Fruit fly (Drosophila melanogaster) Kc167 (cell line): ENCODE data around the gene Edc3.

Experiments
- Myc ChIP-seq: fragments of >200 bp; optimal IDR thresholded peaks from 2 replicates; lab custom pipeline; 2017; ENCODE audit warnings: missing external identifiers
- Sin3A ChIP-seq: fragments of >200 bp; optimal IDR thresholded peaks from 2 replicates; lab custom pipeline; 2018; ENCODE audit warnings: missing external identifiers
- h ChIP-seq: fragments of >200 bp; optimal IDR thresholded peaks from 3 replicates; lab custom pipeline; 2018; ENCODE audit warnings: missing external identifiers
- insv ChIP-seq: fragments of >200 bp; optimal IDR thresholded peaks from 3 replicates; lab custom pipeline; 2018; ENCODE audit warnings: missing external identifiers
- psq ChIP-seq: fragments of >200 bp; optimal IDR thresholded peaks from 2 replicates; lab custom pipeline; 2017; ENCODE audit warnings: missing external identifiers
- ttk ChIP-seq: sonication (Bioruptor generic); optimal IDR thresholded peaks from 2 replicates; lab custom pipeline; 2017; ENCODE audit warnings: missing external identifiers

Edc3 gene

DNA sequence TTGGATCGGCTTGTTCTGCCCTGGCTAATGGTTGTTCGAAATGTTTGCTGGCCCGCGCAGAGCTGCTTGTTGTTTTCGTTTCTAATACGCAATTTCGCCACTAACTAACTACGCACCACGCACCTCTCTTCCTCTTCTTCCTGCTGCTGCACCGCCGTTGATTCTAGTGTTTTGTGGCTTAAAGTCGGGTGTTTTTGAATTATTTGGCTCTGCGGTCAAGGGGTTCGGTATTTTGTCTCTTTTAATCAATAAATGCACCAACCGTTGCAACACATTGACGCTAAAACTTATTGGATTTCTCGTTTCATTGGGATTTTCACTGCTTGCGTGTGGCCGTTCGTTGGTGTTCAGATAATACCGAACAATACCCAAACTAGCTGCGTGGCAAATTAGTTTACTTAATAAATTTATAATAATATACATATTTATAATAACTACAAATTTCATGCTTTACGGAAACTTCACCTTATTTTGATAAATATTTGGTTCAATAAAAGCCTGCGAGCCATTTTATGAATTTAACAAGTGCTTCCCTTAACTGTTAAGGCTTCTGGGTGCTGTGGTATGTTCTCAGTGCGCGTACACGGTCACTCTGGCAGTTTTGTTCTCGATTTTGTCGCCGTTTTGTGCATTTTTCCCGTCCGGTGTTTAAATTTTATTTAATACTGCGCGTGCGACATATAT lies at the start of gene Edc3, which contains the start of gene Nedd4:
Gene Edc3 (minus strand): TSS at position 351 of the 684 bp plus-strand sequence.
Gene Nedd4 (plus strand): TSS at position 571 of the 684 bp plus-strand sequence.
- TF ChIP-seq ttk (lab: Kevin White, UChicago) (no peak), Sin3A (lab: Kevin White, UChicago) (no peak), insv (no peak), h (no peak), Myc (lab: Kevin White, UChicago) (no peak), psq (lab: Kevin White, UChicago) (no peak)

- TF ChIP-seq Sin3A (lab: Kevin White, UChicago) (no peak), psq (lab: Kevin White, UChicago) (no peak), h (no peak)
Observed at dm6 chr3L:17579121-17579520, 49.5 kb upstream of the Edc3 start.

- TF ChIP-seq Sin3A (lab: Kevin White, UChicago) (no peak), Myc (lab: Kevin White, UChicago) (no peak), insv (no peak), ttk (lab: Kevin White, UChicago) (no peak), psq (lab: Kevin White, UChicago) (no peak), h (no peak)
Observed at dm6 chr3L:17578413-17578812, 48.8 kb upstream of the Edc3 start.

DNA sequence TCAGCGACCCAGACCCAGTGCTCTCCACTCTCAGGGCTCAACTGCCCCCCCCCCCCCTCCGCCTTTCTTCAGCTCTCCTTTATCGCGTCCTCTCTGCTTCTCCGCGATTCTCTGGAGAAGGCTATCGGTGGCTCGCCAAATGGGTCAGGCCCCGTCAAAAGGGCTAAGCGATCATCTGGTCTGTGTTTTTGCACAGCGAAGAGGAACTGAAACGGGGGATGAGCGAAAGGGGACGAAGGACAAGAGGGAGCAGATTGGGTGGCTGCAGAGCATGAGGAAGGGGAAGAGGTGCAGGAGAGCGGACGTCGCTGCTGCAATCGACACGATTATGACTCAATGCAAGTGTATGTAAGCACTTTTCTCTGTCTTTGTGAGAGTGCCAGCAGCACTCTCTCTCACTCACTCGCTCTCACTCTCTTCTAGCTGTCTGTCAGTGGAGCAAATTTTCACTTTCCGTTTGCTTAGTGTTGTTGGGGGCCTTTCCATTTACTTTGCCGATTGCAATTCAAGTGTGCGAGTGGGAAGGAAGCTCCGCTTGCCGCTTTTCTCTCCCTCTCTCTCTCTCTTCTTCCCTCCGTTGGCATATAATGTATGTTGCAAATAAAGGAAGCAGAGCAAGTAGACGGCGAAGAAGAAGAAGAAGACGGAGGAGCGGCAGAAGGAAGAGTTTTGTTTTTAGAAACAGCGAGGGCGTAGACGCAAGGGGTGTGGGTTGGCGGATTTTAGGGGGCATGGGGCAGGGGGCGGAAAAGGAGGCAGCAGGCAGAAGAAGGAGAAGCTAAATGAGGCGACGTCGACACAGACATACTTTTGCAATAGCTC lies 48.1 kb upstream of the Edc3 start:
- TF ChIP-seq Sin3A (lab: Kevin White, UChicago), result no peak
- TF ChIP-seq insv, result no peak
- no peak for TF ChIP-seq Myc (lab: Kevin White, UChicago)
- no peak for TF ChIP-seq psq (lab: Kevin White, UChicago)
- TF ChIP-seq h, result no peak
- TF ChIP-seq ttk (lab: Kevin White, UChicago), result no peak

dm6 chr3L:17576886-17577271 lies 47.2 kb upstream of the Edc3 start:
- no peak for TF ChIP-seq h
- TF ChIP-seq Myc (lab: Kevin White, UChicago), result no peak
- TF ChIP-seq psq (lab: Kevin White, UChicago), result no peak
- TF ChIP-seq insv, result no peak

DNA sequence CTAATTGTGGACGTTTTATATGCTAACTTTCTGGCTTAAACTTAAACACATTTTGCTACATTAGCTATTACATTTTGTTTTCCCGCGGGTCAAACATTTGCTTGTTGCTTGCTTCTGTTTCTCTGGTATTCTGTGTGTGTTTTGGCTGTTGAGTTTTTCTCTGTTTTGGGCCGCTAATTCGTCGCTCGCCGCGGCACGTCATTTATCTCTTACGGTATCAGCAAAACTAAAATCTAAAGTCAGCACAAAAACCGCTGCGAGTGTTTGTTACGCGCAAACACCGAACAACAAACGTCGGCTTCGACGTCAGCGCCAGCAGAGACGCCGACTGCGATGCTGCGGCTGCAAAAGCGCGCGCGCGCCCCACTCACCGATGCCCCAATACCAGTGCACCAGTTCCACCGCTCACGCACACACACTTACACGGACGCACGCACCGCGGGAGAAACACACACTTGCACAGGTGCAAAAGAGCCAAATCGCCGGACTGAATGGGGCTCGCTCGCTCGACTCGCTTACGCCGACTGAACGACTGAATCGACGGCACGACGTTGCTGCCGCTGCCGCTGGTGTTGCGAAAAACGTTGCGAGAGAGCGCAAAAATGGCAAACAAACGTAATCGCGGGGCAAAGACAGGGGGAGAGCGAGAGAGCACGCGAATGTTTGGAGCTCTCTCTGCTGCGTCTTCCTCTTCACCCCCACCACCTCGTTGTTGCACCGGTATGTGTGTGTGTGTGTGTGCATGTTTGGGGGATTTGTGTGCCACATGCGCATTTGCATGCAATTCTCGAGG lies 46.6 kb upstream of the Edc3 start:
- TF ChIP-seq psq (lab: Kevin White, UChicago) (no peak), Sin3A (lab: Kevin White, UChicago) (no peak), Myc (lab: Kevin White, UChicago) (no peak), insv (no peak), h (no peak), ttk (lab: Kevin White, UChicago) (no peak)

- TF ChIP-seq insv (no peak), psq (lab: Kevin White, UChicago) (no peak), Myc (lab: Kevin White, UChicago) (no peak), Sin3A (lab: Kevin White, UChicago) (no peak), h (no peak), ttk (lab: Kevin White, UChicago) (no peak)
Observed at dm6 chr3L:17573823-17574222, 44.2 kb upstream of the Edc3 start.

DNA sequence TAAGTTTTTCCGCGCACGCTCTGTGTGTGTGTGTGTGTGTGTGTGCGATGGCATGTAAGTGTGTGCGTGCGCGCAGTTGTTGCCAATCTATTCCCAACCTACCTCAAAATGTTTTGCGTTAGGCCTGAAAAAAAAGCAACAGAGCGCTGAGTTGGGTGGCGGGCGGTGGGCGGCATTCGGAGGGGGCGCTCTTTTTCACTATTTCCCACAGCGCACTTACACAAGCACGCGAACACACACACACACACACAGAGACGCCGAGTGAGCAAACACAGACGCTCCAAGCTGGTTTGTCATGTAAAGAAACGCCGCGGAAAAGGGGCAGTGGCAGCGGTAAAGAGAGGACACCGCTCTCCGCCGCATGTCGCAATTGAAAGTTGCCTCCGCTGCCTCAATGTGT lies 42.4 kb upstream of the Edc3 start:
- TF ChIP-seq Sin3A (lab: Kevin White, UChicago), result no peak
- no peak for TF ChIP-seq psq (lab: Kevin White, UChicago)
- TF ChIP-seq h, result no peak
- no peak for TF ChIP-seq Myc (lab: Kevin White, UChicago)
- TF ChIP-seq ttk (lab: Kevin White, UChicago), result no peak
- TF ChIP-seq insv, result no peak

DNA sequence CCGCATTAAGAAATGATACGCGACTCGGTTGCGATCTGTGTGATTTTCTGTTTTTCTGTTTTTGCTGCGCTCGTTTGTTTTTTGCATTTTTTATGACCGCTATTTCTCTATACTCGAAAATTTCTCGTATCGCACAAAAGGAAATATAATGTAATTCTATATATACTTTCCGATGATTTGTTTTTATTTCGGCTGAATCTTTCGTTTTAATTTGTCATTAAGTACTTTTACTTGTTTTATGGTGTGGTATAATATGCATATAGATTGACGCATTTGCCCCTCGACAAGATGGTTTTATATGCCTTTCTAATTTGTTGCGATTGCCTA lies 40.8 kb upstream of the Edc3 start:
- TF ChIP-seq psq (lab: Kevin White, UChicago) (no peak), Myc (lab: Kevin White, UChicago) (no peak), ttk (lab: Kevin White, UChicago) (no peak), insv (no peak), h (no peak), Sin3A (lab: Kevin White, UChicago) (no peak)

DNA sequence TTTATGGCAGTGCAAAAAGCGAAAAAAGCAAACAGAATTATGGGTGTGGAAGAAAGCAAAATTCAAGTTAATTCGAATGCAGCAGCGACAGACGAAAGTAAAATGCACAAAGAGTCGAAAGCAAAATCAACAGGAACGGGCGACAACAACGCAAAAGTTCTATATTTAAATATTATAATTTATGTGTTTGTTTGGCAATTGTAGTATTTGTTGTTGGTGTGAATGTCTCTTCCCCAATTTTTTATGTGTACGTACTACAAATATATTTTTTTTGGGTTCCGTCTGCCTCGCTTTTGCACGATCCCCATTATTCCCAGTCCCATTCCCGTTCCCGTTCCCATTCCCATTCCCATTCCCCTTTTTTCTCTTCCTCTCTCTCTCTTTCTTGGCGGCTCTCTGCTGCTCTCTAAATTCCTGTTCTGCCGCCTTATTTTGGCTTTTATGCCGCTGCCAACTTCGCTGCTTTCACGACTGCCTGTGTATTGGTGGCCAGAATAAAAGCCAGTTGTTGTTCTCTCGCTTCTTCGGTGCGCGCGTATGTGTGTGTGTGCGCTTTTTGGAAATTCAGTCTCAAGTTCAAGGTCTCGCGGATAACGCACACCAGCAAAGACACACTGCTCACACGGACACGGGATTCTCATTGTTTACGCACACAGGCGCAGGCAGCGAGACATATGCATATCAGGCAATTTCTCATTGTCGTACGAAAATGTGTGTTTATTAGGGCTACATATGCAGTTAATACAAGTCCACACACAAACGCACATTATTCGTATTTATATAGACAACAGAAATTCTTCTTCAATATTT lies 40.3 kb upstream of the Edc3 start:
- no peak for TF ChIP-seq Myc (lab: Kevin White, UChicago)
- no peak for TF ChIP-seq psq (lab: Kevin White, UChicago)
- no peak for TF ChIP-seq Sin3A (lab: Kevin White, UChicago)

- no peak for TF ChIP-seq insv
- TF ChIP-seq Myc (lab: Kevin White, UChicago), result no peak
- no peak for TF ChIP-seq ttk (lab: Kevin White, UChicago)
- TF ChIP-seq h, result no peak
- TF ChIP-seq psq (lab: Kevin White, UChicago), result no peak
- TF ChIP-seq Sin3A (lab: Kevin White, UChicago), result no peak
Observed at dm6 chr3L:17568698-17569097, 39.0 kb upstream of the Edc3 start.
